Worm (Caenorhabditis elegans) whole organism, early embryonic: ENCODE results near the gene C52E4.7.
A peak's percentile ranks its signal among the peaks of the same experiment; 100 is the strongest.

Source experiments
- B0310.2 ChIP-seq: sonication (generic microtip); optimal IDR thresholded peaks from 2 replicates; lab custom pipeline; 2016; ENCODE audit warnings: mild to moderate bottlenecking, missing genetic modification characterization, missing compliant biosample characterization
- F13C5.2 ChIP-seq: sonication (generic microtip); optimal IDR thresholded peaks from 2 replicates; lab custom pipeline; 2017; ENCODE audit warnings: mild to moderate bottlenecking, missing genetic modification characterization, inconsistent platforms, missing compliant biosample characterization
- aly-1 ChIP-seq: sonication (generic microtip); optimal IDR thresholded peaks from 2 replicates; lab custom pipeline; 2016; ENCODE audit warnings: missing genetic modification characterization, missing compliant biosample characterization
- ama-1 ChIP-seq: fragments of 150-350 bp; optimal IDR thresholded peaks from 2 replicates; lab custom pipeline; 2014
- ceh-13 ChIP-seq: fragments of 200-800 bp; sonication (Bioruptor generic); optimal IDR thresholded peaks from 2 replicates; lab custom pipeline; 2018; ENCODE audit warnings: mild to moderate bottlenecking, missing genetic modification characterization, missing compliant biosample characterization
- ceh-36 ChIP-seq: sonication (generic microtip); optimal IDR thresholded peaks from 2 replicates; lab custom pipeline; 2016; ENCODE audit warnings: missing genetic modification characterization, inconsistent platforms, missing compliant biosample characterization
- ets-7 ChIP-seq: sonication (generic microtip); optimal IDR thresholded peaks from 2 replicates; lab custom pipeline; 2016; ENCODE audit warnings: missing genotype, missing genetic modification characterization, missing compliant biosample characterization
- flt-1 ChIP-seq: fragments of 200-800 bp; sonication (Bioruptor generic); IDR thresholded peaks from 2 replicates; pipeline ENCODE4 v1.3.6; 2022; ENCODE audit warnings: missing genetic modification characterization, missing compliant biosample characterization
- hmbx-1 ChIP-seq: sonication (generic microtip); optimal IDR thresholded peaks from 2 replicates; lab custom pipeline; 2016; ENCODE audit warnings: mild to moderate bottlenecking, missing genetic modification characterization, missing compliant biosample characterization
- hmg-4 ChIP-seq: fragments of 200-800 bp; sonication (Bioruptor generic); optimal IDR thresholded peaks from 2 replicates; lab custom pipeline; 2018; ENCODE audit warnings: mild to moderate bottlenecking, missing genetic modification characterization, missing compliant biosample characterization
- hnd-1 ChIP-seq: sonication (generic microtip); optimal IDR thresholded peaks from 2 replicates; lab custom pipeline; 2016; ENCODE audit warnings: missing genetic modification characterization, missing compliant biosample characterization
- pes-1 ChIP-seq: fragments of 200-800 bp; sonication (Bioruptor generic); IDR thresholded peaks from 2 replicates; pipeline ENCODE4 v1.3.6; 2022; ENCODE audit warnings: missing genetic modification reagents, missing genetic modification characterization, missing compliant biosample characterization
- scrt-1 ChIP-seq: fragments of 200-800 bp; sonication (Bioruptor generic); IDR thresholded peaks from 2 replicates; pipeline ENCODE4 v1.3.6; 2022; ENCODE audit warnings: missing genetic modification characterization, missing compliant biosample characterization
- sea-1 ChIP-seq: fragments of 200-800 bp; sonication (Bioruptor generic); conservative IDR thresholded peaks from 2 replicates; pipeline ENCODE4 v1.3.6; 2022; ENCODE audit warnings: missing genetic modification characterization, missing compliant biosample characterization
- tbx-11 ChIP-seq: fragments of 200-800 bp; sonication (Bioruptor generic); IDR thresholded peaks from 2 replicates; pipeline ENCODE4 v1.3.6; 2022; ENCODE audit warnings: missing genetic modification characterization, missing compliant biosample characterization
- tbx-37 ChIP-seq: fragments of 200-800 bp; sonication (Bioruptor generic); conservative IDR thresholded peaks from 2 replicates; pipeline ENCODE4 v1.3.6; 2022; ENCODE audit warnings: missing genetic modification reagents, missing genetic modification characterization, missing compliant biosample characterization
- tra-4 ChIP-seq: sonication (generic microtip); optimal IDR thresholded peaks from 2 replicates; lab custom pipeline; 2017; ENCODE audit warnings: missing genetic modification characterization, missing compliant biosample characterization

C52E4.7 gene

ce11 chrV:11990511-11991127 lies 3.5 kb upstream of the C52E4.7 start:
- TF ChIP-seq hmg-4 (GFP tag; lab: Kevin White, UChicago) (no peak), scrt-1 (no peak), ceh-13 (GFP tag; lab: Kevin White, UChicago) (no peak), tra-4 (tag; lab: Kevin White, UChicago) (no peak), F13C5.2 (tag; lab: Kevin White, UChicago) (no peak), ama-1 (lab: Kevin White, UChicago) (no peak), hnd-1 (tag; lab: Kevin White, UChicago) (no peak), ceh-36 (tag; lab: Kevin White, UChicago) (no peak), tbx-11 (GFP tag; lab: Robert Waterston, UW) (no peak)

- TF ChIP-seq tbx-37 (GFP tag; lab: Robert Waterston, UW) = no peak
- no peak for TF ChIP-seq sea-1 (GFP tag; lab: Robert Waterston, UW)
- TF ChIP-seq scrt-1 = no peak
- TF ChIP-seq aly-1 (tag; lab: Kevin White, UChicago) = no peak
- no peak for TF ChIP-seq flt-1 (GFP tag; lab: Robert Waterston, UW)
- TF ChIP-seq B0310.2 (tag; lab: Kevin White, UChicago) = no peak
- no peak for TF ChIP-seq tbx-11 (GFP tag; lab: Robert Waterston, UW)
- no peak for TF ChIP-seq ets-7 (tag; lab: Kevin White, UChicago)
- TF ChIP-seq ceh-13 (GFP tag; lab: Kevin White, UChicago) = no peak
- no peak for TF ChIP-seq ama-1 (lab: Kevin White, UChicago)
- TF ChIP-seq ceh-36 (tag; lab: Kevin White, UChicago) = no peak
- TF ChIP-seq pes-1 (GFP tag; lab: Robert Waterston, UW) = no peak
- no peak for TF ChIP-seq hmg-4 (GFP tag; lab: Kevin White, UChicago)
- TF ChIP-seq hnd-1 (tag; lab: Kevin White, UChicago) = no peak
- TF ChIP-seq F13C5.2 (tag; lab: Kevin White, UChicago) = no peak
- TF ChIP-seq hmbx-1 (tag; lab: Kevin White, UChicago) = no peak
These were observed 1.8 kb downstream of the C52E4.7 start, which contains the start of gene C52E4.12 for ce11 chrV:11995862-11996261. Gene C52E4.12 (plus strand): TSS chrV:11996162.

- TF ChIP-seq F13C5.2 (tag; lab: Kevin White, UChicago) (no peak), pes-1 (GFP tag; lab: Robert Waterston, UW) (no peak), tbx-37 (GFP tag; lab: Robert Waterston, UW) (no peak), hnd-1 (tag; lab: Kevin White, UChicago) (no peak), hmg-4 (GFP tag; lab: Kevin White, UChicago) (no peak), ets-7 (tag; lab: Kevin White, UChicago) (no peak)
These were observed 3.3 kb downstream of the C52E4.7 start for ce11 chrV:11997403-11997802.

- peak; percentile 98 for TF ChIP-seq scrt-1
- peak; percentile 98 for TF ChIP-seq flt-1 (GFP tag; lab: Robert Waterston, UW)
- peak; percentile 93 for TF ChIP-seq ets-7 (tag; lab: Kevin White, UChicago)
- TF ChIP-seq aly-1 (tag; lab: Kevin White, UChicago) = peak; percentile 98
- TF ChIP-seq tbx-37 (GFP tag; lab: Robert Waterston, UW) = peak; percentile 98
- TF ChIP-seq ama-1 (lab: Kevin White, UChicago) = no peak
- peak; percentile 98 for TF ChIP-seq tbx-11 (GFP tag; lab: Robert Waterston, UW)
- peak; percentile 98 for TF ChIP-seq pes-1 (GFP tag; lab: Robert Waterston, UW)
- peak; percentile 99 for TF ChIP-seq hmg-4 (GFP tag; lab: Kevin White, UChicago)
- TF ChIP-seq ceh-36 (tag; lab: Kevin White, UChicago) = peak; percentile 97
- peak; percentile 97 for TF ChIP-seq F13C5.2 (tag; lab: Kevin White, UChicago)
- TF ChIP-seq sea-1 (GFP tag; lab: Robert Waterston, UW) = peak; percentile 93
- peak; percentile 94 for TF ChIP-seq ceh-13 (GFP tag; lab: Kevin White, UChicago)
- peak; percentile 89 for TF ChIP-seq hmbx-1 (tag; lab: Kevin White, UChicago)
- peak; percentile 89 for TF ChIP-seq hnd-1 (tag; lab: Kevin White, UChicago)
- TF ChIP-seq B0310.2 (tag; lab: Kevin White, UChicago) = peak; percentile 96
- peak; percentile 93 for TF ChIP-seq tra-4 (tag; lab: Kevin White, UChicago)
These were observed 7.8 kb downstream of the C52E4.7 start, which contains the start of gene gcy-33 for ce11 chrV:12001747-12002456. Gene gcy-33 (minus strand): TSS chrV:12001797.

- TF ChIP-seq scrt-1 = no peak
- no peak for TF ChIP-seq ets-7 (tag; lab: Kevin White, UChicago)
- no peak for TF ChIP-seq flt-1 (GFP tag; lab: Robert Waterston, UW)
- TF ChIP-seq tbx-37 (GFP tag; lab: Robert Waterston, UW) = no peak
- no peak for TF ChIP-seq hmg-4 (GFP tag; lab: Kevin White, UChicago)
- TF ChIP-seq ceh-36 (tag; lab: Kevin White, UChicago) = no peak
- TF ChIP-seq hnd-1 (tag; lab: Kevin White, UChicago) = no peak
These were observed 8.9 kb downstream of the C52E4.7 start, which contains the start of gene cpr-9 for ce11 chrV:12002866-12003485. Gene cpr-9 (plus strand): TSS chrV:12003053.

- TF ChIP-seq ets-7 (tag; lab: Kevin White, UChicago) = no peak
- TF ChIP-seq tbx-37 (GFP tag; lab: Robert Waterston, UW) = no peak
- TF ChIP-seq ceh-13 (GFP tag; lab: Kevin White, UChicago) = no peak
- TF ChIP-seq pes-1 (GFP tag; lab: Robert Waterston, UW) = no peak
- no peak for TF ChIP-seq F13C5.2 (tag; lab: Kevin White, UChicago)
- no peak for TF ChIP-seq hnd-1 (tag; lab: Kevin White, UChicago)
- TF ChIP-seq hmg-4 (GFP tag; lab: Kevin White, UChicago) = no peak
- TF ChIP-seq hmbx-1 (tag; lab: Kevin White, UChicago) = no peak
- no peak for TF ChIP-seq scrt-1
- no peak for TF ChIP-seq tbx-11 (GFP tag; lab: Robert Waterston, UW)
- TF ChIP-seq ama-1 (lab: Kevin White, UChicago) = no peak
- no peak for TF ChIP-seq sea-1 (GFP tag; lab: Robert Waterston, UW)
- TF ChIP-seq aly-1 (tag; lab: Kevin White, UChicago) = no peak
These were observed 10.4 kb downstream of the C52E4.7 start for ce11 chrV:12004501-12004940.
